Fruit fly (Drosophila melanogaster) whole organism, embryonic: Measurements from ENCODE around the gene Glyat.

Experiments used
- B-H2 ChIP-seq: fragments of 200-800 bp; sonication (Bioruptor generic); optimal IDR thresholded peaks from 2 replicates; lab custom pipeline; 2018; ENCODE audit warnings: missing biosample characterization, mild to moderate bottlenecking, missing genetic modification characterization
- CG10147 ChIP-seq: fragments of 200-800 bp; sonication (Bioruptor generic); optimal IDR thresholded peaks from 2 replicates; lab custom pipeline; 2019; ENCODE audit warnings: missing biosample characterization, mild to moderate bottlenecking, missing genetic modification characterization, moderate library complexity
- CG11398 ChIP-seq: fragments of 200-800 bp; sonication (Bioruptor generic); optimal IDR thresholded peaks from 2 replicates; lab custom pipeline; 2016; ENCODE audit warnings: missing biosample characterization, missing genetic modification characterization
- CG11504 ChIP-seq: fragments of 200-800 bp; sonication (Bioruptor generic); optimal IDR thresholded peaks from 3 replicates; lab custom pipeline; 2019; ENCODE audit warnings: missing biosample characterization, mild to moderate bottlenecking, missing genetic modification characterization, moderate library complexity
- CG12155 ChIP-seq: fragments of 200-800 bp; sonication (Bioruptor generic); optimal IDR thresholded peaks from 3 replicates; lab custom pipeline; 2016; ENCODE audit warnings: missing biosample characterization, missing genetic modification characterization
- CG12942 ChIP-seq: fragments of 200-800 bp; sonication (Bioruptor generic); optimal IDR thresholded peaks from 3 replicates; lab custom pipeline; 2016; ENCODE audit warnings: missing biosample characterization, missing genetic modification characterization
- CG15601 ChIP-seq: fragments of 200-800 bp; sonication (Bioruptor generic); optimal IDR thresholded peaks from 3 replicates; lab custom pipeline; 2019; ENCODE audit warnings: missing biosample characterization, mild to moderate bottlenecking, missing genetic modification characterization, moderate library complexity
- CG16779 ChIP-seq: fragments of 200-800 bp; sonication (Bioruptor generic); IDR thresholded peaks from 2 replicates; pipeline ENCODE4 v1.3.6; 2022; ENCODE audit warnings: missing biosample characterization, missing genetic modification characterization
- CG2889 ChIP-seq: fragments of 200-800 bp; sonication (Bioruptor generic); IDR thresholded peaks from 3 replicates; pipeline ENCODE4 v1.3.6; 2022; ENCODE audit warnings: missing biosample characterization, missing genetic modification characterization
- CG30020 ChIP-seq: fragments of 200-800 bp; optimal IDR thresholded peaks from 2 replicates; lab custom pipeline; 2019; ENCODE audit warnings: missing biosample characterization, mild to moderate bottlenecking, missing genetic modification characterization, moderate library complexity
- CG31365 ChIP-seq: fragments of 200-800 bp; sonication (Bioruptor generic); optimal IDR thresholded peaks from 2 replicates; lab custom pipeline; 2018; ENCODE audit warnings: missing biosample characterization, mild to moderate bottlenecking, missing genetic modification characterization
- CG31441 ChIP-seq: fragments of 200-800 bp; sonication (Bioruptor generic); IDR thresholded peaks from 2 replicates; pipeline ENCODE4 v1.3.6; 2022; ENCODE audit warnings: missing biosample characterization, missing genetic modification characterization
- CG4820 ChIP-seq: fragments of 200-800 bp; sonication (Bioruptor generic); optimal IDR thresholded peaks from 3 replicates; lab custom pipeline; 2016; ENCODE audit warnings: missing biosample characterization, missing genetic modification characterization
- CG5180 ChIP-seq: fragments of 200-800 bp; sonication (Bioruptor generic); optimal IDR thresholded peaks from 3 replicates; lab custom pipeline; 2017; ENCODE audit warnings: missing biosample characterization, missing genetic modification characterization, mild to moderate bottlenecking, moderate library complexity, missing genetic modification reagents
- CG6175 ChIP-seq: fragments of 200-800 bp; sonication (Bioruptor generic); IDR thresholded peaks from 3 replicates; pipeline ENCODE4 v1.3.6; 2022; ENCODE audit warnings: missing biosample characterization, missing genetic modification characterization
- CG6689 ChIP-seq: fragments of 200-800 bp; sonication (Bioruptor generic); IDR thresholded peaks from 2 replicates; pipeline ENCODE4 v1.3.6; 2022; ENCODE audit warnings: missing biosample characterization, missing genetic modification characterization
- CG8359 ChIP-seq: fragments of 200-800 bp; sonication (Bioruptor generic); optimal IDR thresholded peaks from 2 replicates; lab custom pipeline; 2017; ENCODE audit warnings: missing biosample characterization, mild to moderate bottlenecking, missing genetic modification characterization, borderline replicate concordance
- CG8944 ChIP-seq: fragments of 200-800 bp; sonication (Bioruptor generic); optimal IDR thresholded peaks from 3 replicates; lab custom pipeline; 2016; ENCODE audit warnings: missing biosample characterization, missing genetic modification characterization
- CG9609 ChIP-seq: fragments of 200-800 bp; sonication (Bioruptor generic); optimal IDR thresholded peaks from 3 replicates; lab custom pipeline; 2016; ENCODE audit warnings: missing biosample characterization, missing genetic modification characterization
- CG9932 ChIP-seq: fragments of 200-800 bp; sonication (Bioruptor generic); IDR thresholded peaks from 2 replicates; pipeline ENCODE4 v1.3.6; 2022; ENCODE audit warnings: missing biosample characterization, missing genetic modification characterization
- CHES-1-like ChIP-seq: fragments of 200-800 bp; sonication (Bioruptor generic); optimal IDR thresholded peaks from 2 replicates; lab custom pipeline; 2016; ENCODE audit warnings: missing biosample characterization, missing genetic modification characterization
- Dek ChIP-seq: fragments of 200-800 bp; sonication (Bioruptor generic); optimal IDR thresholded peaks from 3 replicates; lab custom pipeline; 2019; ENCODE audit warnings: missing biosample characterization, mild to moderate bottlenecking, missing genetic modification characterization, moderate library complexity
- Dip2 ChIP-seq: fragments of 200-800 bp; sonication (Bioruptor generic); IDR thresholded peaks from 2 replicates; pipeline ENCODE4 v1.3.6; 2022; ENCODE audit warnings: missing biosample characterization, missing genetic modification characterization
- Dref ChIP-seq: fragments of 200-800 bp; sonication (Bioruptor generic); IDR thresholded peaks from 2 replicates; pipeline ENCODE4 v1.3.6; 2022; ENCODE audit warnings: missing biosample characterization, missing genetic modification characterization
- Gsc ChIP-seq: fragments of 200-800 bp; sonication (Bioruptor generic); IDR thresholded peaks from 2 replicates; pipeline ENCODE4 v1.3.6; 2022; ENCODE audit warnings: missing biosample characterization, missing genetic modification characterization
- NfI ChIP-seq: fragments of 200-800 bp; sonication (Bioruptor generic); optimal IDR thresholded peaks from 3 replicates; lab custom pipeline; 2018; ENCODE audit warnings: missing biosample characterization, mild to moderate bottlenecking, missing genetic modification characterization, moderate library complexity
- aop ChIP-seq: fragments of 200-800 bp; sonication (Bioruptor generic); IDR thresholded peaks from 2 replicates; pipeline ENCODE4 v1.3.6; 2022; ENCODE audit warnings: missing biosample characterization, missing genetic modification characterization
- ara ChIP-seq: fragments of 200-800 bp; sonication (Bioruptor generic); IDR thresholded peaks from 2 replicates; pipeline ENCODE4 v1.3.6; 2022; ENCODE audit warnings: missing biosample characterization, missing genetic modification characterization
- ash1 ChIP-seq: fragments of 200-800 bp; sonication (Bioruptor generic); optimal IDR thresholded peaks from 2 replicates; lab custom pipeline; 2018; ENCODE audit warnings: missing biosample characterization, mild to moderate bottlenecking, missing genetic modification characterization
- bbx ChIP-seq: fragments of 200-800 bp; sonication (Bioruptor generic); IDR thresholded peaks from 2 replicates; pipeline ENCODE4 v1.3.6; 2022; ENCODE audit warnings: missing biosample characterization, missing genetic modification characterization; ENCODE audit not compliant: partially characterized antibody
- bsh ChIP-seq, 2 experiments: fragments of 200-800 bp; sonication (Bioruptor generic); optimal IDR thresholded peaks; 2 replicates each; lab custom pipeline; 2017 to 2018; ENCODE audit warnings: mild to moderate bottlenecking in 2 of 2, missing biosample characterization in 2 of 2, missing genetic modification characterization in 2 of 2, moderate library complexity in 1 of 2
- cas ChIP-seq: fragments of 200-800 bp; sonication (Bioruptor generic); IDR thresholded peaks from 2 replicates; pipeline ENCODE4 v1.3.6; 2022; ENCODE audit warnings: missing biosample characterization, missing genetic modification characterization
- cg ChIP-seq: fragments of 200-800 bp; sonication (Bioruptor generic); optimal IDR thresholded peaks from 3 replicates; lab custom pipeline; 2019; ENCODE audit warnings: missing biosample characterization, mild to moderate bottlenecking, missing genetic modification characterization, moderate library complexity
- ci ChIP-seq: fragments of 200-800 bp; sonication (Bioruptor generic); IDR thresholded peaks from 3 replicates; pipeline ENCODE4 v1.3.6; 2022; ENCODE audit warnings: missing biosample characterization, missing genetic modification characterization
- da ChIP-seq: fragments of 200-800 bp; sonication (Bioruptor generic); optimal IDR thresholded peaks from 2 replicates; lab custom pipeline; 2016; ENCODE audit warnings: missing biosample characterization, missing genetic modification characterization
- dan ChIP-seq: fragments of 200-800 bp; sonication (Bioruptor generic); IDR thresholded peaks from 2 replicates; pipeline ENCODE4 v1.3.6; 2022; ENCODE audit warnings: missing biosample characterization, missing genetic modification characterization
- eve ChIP-seq, 2 experiments: fragments of >200 bp; optimal IDR thresholded peaks; 2 replicates each; lab custom pipeline; 2017; ENCODE audit warnings: missing biosample characterization in 2 of 2, missing genetic modification characterization in 2 of 2
- exex ChIP-seq: fragments of 200-800 bp; sonication (Bioruptor generic); optimal IDR thresholded peaks from 4 replicates; lab custom pipeline; 2018; ENCODE audit warnings: missing biosample characterization, mild to moderate bottlenecking, missing genetic modification characterization, moderate library complexity
- fd3F ChIP-seq: fragments of 200-800 bp; sonication (Bioruptor generic); optimal IDR thresholded peaks from 2 replicates; lab custom pipeline; 2018; ENCODE audit warnings: missing biosample characterization, mild to moderate bottlenecking, missing genetic modification characterization, moderate library complexity
- inv ChIP-seq: fragments of 200-800 bp; sonication (Bioruptor generic); IDR thresholded peaks from 2 replicates; pipeline ENCODE4 v1.3.6; 2022; ENCODE audit warnings: missing biosample characterization, missing genetic modification characterization; ENCODE audit not compliant: partially characterized antibody
- lov ChIP-seq, 2 experiments: fragments of 200-800 bp in 1 of 2; fragments of >200 bp in 1 of 2; sonication (Bioruptor generic) in 1 of 2; IDR thresholded peaks in 1 of 2; optimal IDR thresholded peaks in 1 of 2; 2 replicates in 1 of 2; 3 replicates in 1 of 2; pipeline versions ENCODE4 v1.3.6 to Lab custom; 2017 to 2022; ENCODE audit warnings: missing biosample characterization in 1 of 2, missing genetic modification characterization in 1 of 2
- mam ChIP-seq: fragments of 200-800 bp; sonication (Bioruptor generic); optimal IDR thresholded peaks from 3 replicates; lab custom pipeline; 2016; ENCODE audit warnings: missing biosample characterization, missing genetic modification characterization
- nau ChIP-seq: fragments of 200-800 bp; sonication (Bioruptor generic); optimal IDR thresholded peaks from 3 replicates; lab custom pipeline; 2017; ENCODE audit warnings: missing biosample characterization, mild to moderate bottlenecking, missing genetic modification characterization, missing genetic modification reagents
- phol ChIP-seq: fragments of 200-800 bp; sonication (Bioruptor generic); optimal IDR thresholded peaks from 3 replicates; lab custom pipeline; 2018; ENCODE audit warnings: missing biosample characterization, mild to moderate bottlenecking, missing genetic modification characterization, moderate library complexity
- pita ChIP-seq: fragments of 200-800 bp; sonication (Bioruptor generic); optimal IDR thresholded peaks from 2 replicates; lab custom pipeline; 2017; ENCODE audit warnings: missing biosample characterization, mild to moderate bottlenecking, missing genetic modification characterization
- slbo ChIP-seq: fragments of 200-800 bp; sonication (Bioruptor generic); IDR thresholded peaks from 2 replicates; pipeline ENCODE4 v1.3.6; 2022; ENCODE audit warnings: missing biosample characterization, missing genetic modification characterization
- slou ChIP-seq: fragments of 200-800 bp; sonication (Bioruptor generic); optimal IDR thresholded peaks from 3 replicates; lab custom pipeline; 2016; ENCODE audit warnings: missing biosample characterization, missing genetic modification characterization
- sob ChIP-seq: fragments of 200-800 bp; sonication (Bioruptor generic); IDR thresholded peaks from 2 replicates; pipeline ENCODE4 v1.3.6; 2022; ENCODE audit warnings: missing biosample characterization, missing genetic modification characterization
- ssp ChIP-seq: fragments of 200-800 bp; sonication (Bioruptor generic); IDR thresholded peaks from 2 replicates; pipeline ENCODE4 v1.3.6; 2022; ENCODE audit warnings: missing biosample characterization, missing genetic modification characterization
- stc ChIP-seq: fragments of 200-800 bp; sonication (Bioruptor generic); IDR thresholded peaks from 2 replicates; pipeline ENCODE4 v1.3.6; 2022; ENCODE audit warnings: missing biosample characterization, missing genetic modification characterization
- toy ChIP-seq: fragments of 200-800 bp; sonication (Bioruptor generic); IDR thresholded peaks from 2 replicates; pipeline ENCODE4 v1.3.6; 2022; ENCODE audit warnings: missing biosample characterization, missing genetic modification characterization

Glyat gene

dm6 chr2L:7964611-7965010, 45.8 kb downstream of the Glyat start (continued):
- TF ChIP-seq CG8359 (GFP tag; lab: Kevin White, UChicago) (no peak), CG16779 (no peak), CG5180 (GFP tag; lab: Kevin White, UChicago) (peak; percentile 58), cas (no peak), CG4820 (GFP tag; lab: Kevin White, UChicago) (peak; percentile 57), pita (no peak), CG11398 (GFP tag; lab: Kevin White, UChicago) (peak; percentile 65), CHES-1-like (GFP tag; lab: Kevin White, UChicago) (peak; percentile 42), fd3F (GFP tag; lab: Kevin White, UChicago) (peak; percentile 49), CG12942 (GFP tag; lab: Kevin White, UChicago) (peak; percentile 72), phol (peak; percentile 69), ci (GFP tag; lab: Robert Waterston, UW) (peak; percentile 93), dan (no peak), stc (GFP tag; lab: Robert Waterston, UW) (peak; percentile 83), NfI (peak; percentile 58), ara (GFP tag; lab: Robert Waterston, UW) (peak; percentile 38), eve (GFP tag; optimal IDR thresholded peaks at IDR 0.05; lab: Kevin White, UChicago) (peak in 1 of 2 experiments; percentile 81), CG30020 (no peak), Dref (no peak), ssp (GFP tag; lab: Robert Waterston, UW) (peak; percentile 62), inv (no peak), CG15601 (tag; lab: Kevin White, UChicago) (peak; percentile 24), ash1 (GFP tag; lab: Kevin White, UChicago) (no peak), CG9609 (GFP tag; lab: Kevin White, UChicago) (peak; percentile 51), nau (GFP tag; lab: Kevin White, UChicago) (peak; percentile 81), da (GFP tag; lab: Kevin White, UChicago) (peak; percentile 31), CG8944 (GFP tag; lab: Kevin White, UChicago) (peak; percentile 70), bsh (GFP tag; optimal IDR thresholded peaks at IDR 0.05; lab: Kevin White, UChicago) (peak; percentile 64 to 74), Dip2 (GFP tag; lab: Robert Waterston, UW) (no peak), bbx (no peak), slbo (GFP tag; lab: Robert Waterston, UW) (peak; percentile 81), sob (peak; percentile 77), Gsc (no peak), CG31365 (no peak), CG2889 (GFP tag; lab: Robert Waterston, UW) (peak; percentile 51; the same call in 1 of the 3 replicates), CG12155 (peak; percentile 41), CG11504 (tag; lab: Kevin White, UChicago) (peak; percentile 90), aop (peak; percentile 71), lov (optimal IDR thresholded peaks at IDR 0.05; lab: Kevin White, UChicago) (no peak), lov (GFP tag; IDR thresholded peaks at IDR 0.05; lab: Robert Waterston, UW) (peak; percentile 53; the same call in 1 of the 3 replicates), CG31441 (GFP tag; lab: Robert Waterston, UW) (peak; percentile 70), exex (tag; lab: Kevin White, UChicago) (no peak), CG10147 (GFP tag; lab: Kevin White, UChicago) (peak; percentile 33), toy (GFP tag; lab: Robert Waterston, UW) (no peak), CG6689 (peak; percentile 84), cg (GFP tag; lab: Kevin White, UChicago) (no peak), slou (no peak), B-H2 (GFP tag; lab: Kevin White, UChicago) (no peak), CG9932 (GFP tag; lab: Robert Waterston, UW) (peak; percentile 30; the same call in 1 of the 2 replicates), CG6175 (GFP tag; lab: Robert Waterston, UW) (no peak), mam (GFP tag; lab: Kevin White, UChicago) (peak; percentile 68), Dek (peak; percentile 51)
